Worm (Caenorhabditis elegans) whole organism, L3 larva: Measurements from ENCODE around the gene T27D12.1.

Experiments
- R02D3.7 ChIP-seq: fragments of 150-350 bp; optimal IDR thresholded peaks from 2 replicates; lab custom pipeline; 2014; ENCODE audit warnings: missing biosample characterization, missing genetic modification characterization
- ZK546.5 ChIP-seq: sonication (generic microtip); optimal IDR thresholded peaks from 2 replicates; lab custom pipeline; 2017; ENCODE audit warnings: missing biosample characterization, missing genetic modification characterization
- ama-1 ChIP-seq: fragments of 150-350 bp; optimal IDR thresholded peaks from 2 replicates; lab custom pipeline; 2018
- ceh-82 ChIP-seq: fragments of 150-350 bp; optimal IDR thresholded peaks from 2 replicates; lab custom pipeline; 2014; ENCODE audit warnings: missing biosample characterization, missing genetic modification characterization
- ceh-9 ChIP-seq: sonication (generic microtip); optimal IDR thresholded peaks from 2 replicates; lab custom pipeline; 2018; ENCODE audit warnings: missing biosample characterization, missing genetic modification characterization
- daf-12 ChIP-seq: fragments of 150-350 bp; optimal IDR thresholded peaks from 2 replicates; lab custom pipeline; 2014; ENCODE audit warnings: missing biosample characterization, missing genetic modification reagents, missing genetic modification characterization
- egl-27 ChIP-seq: sonication (generic microtip); optimal IDR thresholded peaks from 4 replicates; lab custom pipeline; 2017; ENCODE audit warnings: missing biosample characterization, missing genetic modification reagents, missing genetic modification characterization
- egl-5 ChIP-seq: fragments of 150-350 bp; optimal IDR thresholded peaks from 2 replicates; lab custom pipeline; 2017; ENCODE audit warnings: missing biosample characterization, missing genetic modification reagents, missing genetic modification characterization, inconsistent platforms
- elt-1 ChIP-seq: fragments of 150-350 bp; optimal IDR thresholded peaks from 2 replicates; lab custom pipeline; 2014; ENCODE audit warnings: missing biosample characterization, missing genetic modification characterization
- elt-2 ChIP-seq: sonication (generic microtip); optimal IDR thresholded peaks from 2 replicates; lab custom pipeline; 2016; ENCODE audit warnings: missing genetic modification reagents, mild to moderate bottlenecking, missing genetic modification characterization, missing compliant biosample characterization
- elt-3 ChIP-seq, 3 experiments: fragments of 150-350 bp in 1 of 3; sonication (generic microtip) in 2 of 3; optimal IDR thresholded peaks; 2 replicates in 2 of 3; 4 replicates in 1 of 3; lab custom pipeline; 2014 to 2017; ENCODE audit warnings: missing biosample characterization in 3 of 3, missing genetic modification characterization in 3 of 3
- eor-1 ChIP-seq, 2 experiments: fragments of 150-350 bp; optimal IDR thresholded peaks; 2 replicates each; lab custom pipeline; 2014 to 2018; ENCODE audit warnings: missing biosample characterization in 2 of 2, missing genetic modification characterization in 2 of 2
- fkh-10 ChIP-seq: sonication (generic microtip); optimal IDR thresholded peaks from 2 replicates; lab custom pipeline; 2017; ENCODE audit warnings: missing biosample characterization, missing genetic modification reagents, missing genetic modification characterization
- fkh-2 ChIP-seq: fragments of 150-350 bp; optimal IDR thresholded peaks from 2 replicates; lab custom pipeline; 2014; ENCODE audit warnings: missing biosample characterization, missing genetic modification reagents, missing genetic modification characterization
- fos-1 ChIP-seq: fragments of 150-350 bp; optimal IDR thresholded peaks from 2 replicates; lab custom pipeline; 2014; ENCODE audit warnings: missing biosample characterization, missing genetic modification characterization
- hmg-11 ChIP-seq: sonication (generic microtip); optimal IDR thresholded peaks from 2 replicates; lab custom pipeline; 2016; ENCODE audit warnings: missing genetic modification characterization, missing compliant biosample characterization
- jun-1 ChIP-seq: fragments of 150-350 bp; optimal IDR thresholded peaks from 2 replicates; lab custom pipeline; 2014; ENCODE audit warnings: missing biosample characterization, missing genetic modification reagents, missing genetic modification characterization
- lin-15B ChIP-seq: fragments of 150-350 bp; optimal IDR thresholded peaks from 2 replicates; lab custom pipeline; 2014; ENCODE audit warnings: missing biosample characterization, missing genetic modification characterization
- lin-39 ChIP-seq: fragments of 150-350 bp; optimal IDR thresholded peaks from 2 replicates; lab custom pipeline; 2018; ENCODE audit warnings: missing biosample characterization, missing genetic modification reagents, missing genetic modification characterization
- mdl-1 ChIP-seq: fragments of 150-350 bp; optimal IDR thresholded peaks from 2 replicates; lab custom pipeline; 2014; ENCODE audit warnings: missing biosample characterization, missing genetic modification characterization
- mml-1 ChIP-seq: fragments of 150-350 bp; sonication (generic microtip); optimal IDR thresholded peaks from 3 replicates; lab custom pipeline; 2014; ENCODE audit warnings: missing biosample characterization, missing genetic modification characterization
- nhr-11 ChIP-seq: fragments of 150-350 bp; optimal IDR thresholded peaks from 2 replicates; lab custom pipeline; 2014; ENCODE audit warnings: missing biosample characterization, missing genetic modification characterization
- nhr-12 ChIP-seq: fragments of 150-350 bp; optimal IDR thresholded peaks from 2 replicates; lab custom pipeline; 2014; ENCODE audit warnings: missing biosample characterization, missing genetic modification characterization
- nhr-23 ChIP-seq: fragments of 150-350 bp; optimal IDR thresholded peaks from 2 replicates; lab custom pipeline; 2014; ENCODE audit warnings: missing biosample characterization, missing genetic modification reagents, missing genetic modification characterization
- nhr-237 ChIP-seq: fragments of 150-350 bp; optimal IDR thresholded peaks from 2 replicates; lab custom pipeline; 2014; ENCODE audit warnings: missing biosample characterization, missing genetic modification characterization
- nhr-25 ChIP-seq: sonication (generic microtip); optimal IDR thresholded peaks from 2 replicates; lab custom pipeline; 2017; ENCODE audit warnings: missing biosample characterization, missing genetic modification characterization
- nhr-28 ChIP-seq: fragments of 150-350 bp; optimal IDR thresholded peaks from 2 replicates; lab custom pipeline; 2014; ENCODE audit warnings: missing biosample characterization, missing genetic modification characterization
- nhr-67 ChIP-seq: fragments of 150-350 bp; optimal IDR thresholded peaks from 2 replicates; lab custom pipeline; 2014; ENCODE audit warnings: missing biosample characterization, missing genetic modification characterization
- nhr-77 ChIP-seq: fragments of 150-350 bp; optimal IDR thresholded peaks from 2 replicates; lab custom pipeline; 2014; ENCODE audit warnings: missing biosample characterization, missing genetic modification characterization
- pha-4 ChIP-seq: fragments of 150-350 bp; optimal IDR thresholded peaks from 2 replicates; lab custom pipeline; 2014; ENCODE audit warnings: missing biosample characterization, missing genetic modification reagents, missing genetic modification characterization
- skn-1 ChIP-seq: fragments of 150-350 bp; optimal IDR thresholded peaks from 2 replicates; lab custom pipeline; 2014; ENCODE audit warnings: missing biosample characterization, missing genetic modification characterization
- tbx-2 ChIP-seq: sonication (generic microtip); optimal IDR thresholded peaks from 2 replicates; lab custom pipeline; 2016; ENCODE audit warnings: mild to moderate bottlenecking, missing genetic modification characterization, missing compliant biosample characterization
- unc-62 ChIP-seq: fragments of 150-350 bp; sonication (generic microtip); optimal IDR thresholded peaks from 4 replicates; lab custom pipeline; 2014; ENCODE audit warnings: missing biosample characterization, missing genetic modification reagents, missing genetic modification characterization
- zag-1 ChIP-seq: fragments of 150-350 bp; optimal IDR thresholded peaks from 2 replicates; lab custom pipeline; 2014; ENCODE audit warnings: missing biosample characterization, missing genetic modification characterization
- ztf-11 ChIP-seq: fragments of 150-350 bp; optimal IDR thresholded peaks from 2 replicates; lab custom pipeline; 2014; ENCODE audit warnings: missing biosample characterization, missing genetic modification characterization
- ztf-4 ChIP-seq: fragments of 150-350 bp; optimal IDR thresholded peaks from 2 replicates; lab custom pipeline; 2014; ENCODE audit warnings: missing biosample characterization, missing genetic modification characterization

The T27D12.1 gene

ce11 chrII:11813895-11814369 is 28.5 kb upstream of the T27D12.1 start, which contains the start of gene F43G6.8 (continued):
- TF ChIP-seq hmg-11 (no peak), nhr-28 (tag; lab: Kevin White, UChicago) (no peak), eor-1 (tag; optimal IDR thresholded peaks at IDR 0.05; lab: Kevin White, UChicago) (no peak), nhr-237 (tag; lab: Kevin White, UChicago) (no peak), lin-15B (tag; lab: Kevin White, UChicago) (peak; percentile 11), egl-5 (no peak), elt-3 (tag; optimal IDR thresholded peaks at IDR 0.05; lab: Kevin White, UChicago) (no peak), fkh-10 (GFP tag; lab: Kevin White, UChicago) (no peak)

DNA sequence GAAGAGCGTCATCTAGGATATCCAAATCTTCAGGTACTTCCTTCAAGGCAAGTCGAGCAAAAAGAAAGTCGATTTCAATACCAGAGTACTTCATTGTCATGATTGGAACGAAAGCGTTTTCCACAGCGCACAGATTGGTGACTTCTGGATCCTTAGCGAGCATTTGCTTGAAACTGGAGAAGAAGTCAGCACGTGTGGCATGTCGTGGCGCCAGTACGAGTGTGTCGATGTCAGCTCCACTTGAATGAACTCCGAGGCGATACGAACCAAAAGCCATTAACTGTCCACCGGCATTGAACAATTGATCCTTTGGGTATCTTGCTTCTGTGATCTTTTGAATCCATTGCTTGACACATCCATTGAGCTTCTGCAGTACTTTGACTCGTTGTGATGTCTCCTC is 26.4 kb upstream of the T27D12.1 start:
- TF ChIP-seq ama-1 (lab: Kevin White, UChicago): no peak
- no peak for TF ChIP-seq R02D3.7 (tag; lab: Kevin White, UChicago)
- no peak for TF ChIP-seq fkh-10 (GFP tag; lab: Kevin White, UChicago)
- no peak for TF ChIP-seq unc-62
- TF ChIP-seq nhr-11: no peak
- no peak for TF ChIP-seq mml-1 (tag; lab: Kevin White, UChicago)
- no peak for TF ChIP-seq elt-2
- TF ChIP-seq daf-12 (tag; lab: Kevin White, UChicago): no peak
- TF ChIP-seq ztf-11 (tag; lab: Kevin White, UChicago): no peak
- no peak for TF ChIP-seq jun-1 (tag; lab: Kevin White, UChicago)
- TF ChIP-seq ZK546.5 (tag; lab: Kevin White, UChicago): no peak
- TF ChIP-seq eor-1 (tag; optimal IDR thresholded peaks at IDR 0.05; lab: Kevin White, UChicago): no peak
- no peak for TF ChIP-seq nhr-12 (tag; lab: Kevin White, UChicago)
- no peak for TF ChIP-seq skn-1 (tag; lab: Kevin White, UChicago)
- TF ChIP-seq fkh-2 (tag; lab: Kevin White, UChicago): no peak
- TF ChIP-seq fos-1: no peak
- TF ChIP-seq nhr-25 (tag; lab: Kevin White, UChicago): no peak
- TF ChIP-seq egl-27 (tag; lab: Kevin White, UChicago): no peak
- no peak for TF ChIP-seq tbx-2 (tag; lab: Kevin White, UChicago)

DNA sequence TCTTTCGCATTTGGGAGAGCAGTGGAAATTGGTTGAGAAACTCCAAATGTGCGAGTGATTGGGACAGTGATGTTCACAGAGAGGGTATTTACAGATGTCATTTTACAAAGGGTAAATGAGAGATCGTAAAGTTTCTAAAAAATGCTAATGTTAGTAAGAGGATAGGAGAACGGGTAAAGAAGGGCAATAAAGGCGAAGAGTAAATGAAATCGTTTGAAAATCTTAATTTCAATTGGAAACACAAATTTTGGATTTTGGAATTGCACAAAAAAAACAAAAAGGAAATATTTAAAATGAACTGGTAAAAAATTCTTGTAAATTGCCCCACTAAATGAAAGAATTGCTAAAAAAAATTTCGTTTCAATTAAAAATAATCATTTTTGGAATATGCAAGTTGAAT is 25.9 kb upstream of the T27D12.1 start, which contains the start of gene pap-3:
Gene pap-3 (minus strand): TSS at position 101 of the 400 bp plus-strand sequence.
- no peak for TF ChIP-seq unc-62
- no peak for TF ChIP-seq hmg-11
- TF ChIP-seq egl-27 (tag; lab: Kevin White, UChicago): no peak
- TF ChIP-seq lin-39 (tag; lab: Kevin White, UChicago): no peak
- TF ChIP-seq elt-1: no peak
- no peak for TF ChIP-seq zag-1
- TF ChIP-seq, all 47 proteins: peak for 0

DNA sequence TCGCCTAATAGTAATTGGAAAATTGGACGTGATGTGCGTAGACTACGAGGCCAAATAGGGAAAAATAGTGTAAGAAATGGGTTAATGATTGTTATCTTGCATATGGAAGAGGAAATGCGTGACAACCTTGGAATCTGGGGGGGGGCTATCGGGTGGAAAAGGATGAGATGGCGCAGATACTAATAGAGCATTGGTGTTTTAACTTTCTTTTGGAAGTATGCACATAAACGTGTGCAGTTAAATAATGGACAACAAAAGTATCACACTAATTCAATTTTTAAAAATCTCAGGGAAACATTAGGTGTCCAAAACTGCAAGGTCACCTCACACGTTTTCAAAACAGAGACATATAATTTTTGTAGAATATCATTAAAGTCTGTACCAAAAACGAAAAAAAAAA is 22.6 kb upstream of the T27D12.1 start, which contains the start of gene Y6D1A.2:
Gene Y6D1A.2 (minus strand): TSS at position 101 of the 400 bp plus-strand sequence.
- TF ChIP-seq nhr-25 (tag; lab: Kevin White, UChicago): peak; percentile 33
- TF ChIP-seq mdl-1 (tag; lab: Kevin White, UChicago): no peak

DNA sequence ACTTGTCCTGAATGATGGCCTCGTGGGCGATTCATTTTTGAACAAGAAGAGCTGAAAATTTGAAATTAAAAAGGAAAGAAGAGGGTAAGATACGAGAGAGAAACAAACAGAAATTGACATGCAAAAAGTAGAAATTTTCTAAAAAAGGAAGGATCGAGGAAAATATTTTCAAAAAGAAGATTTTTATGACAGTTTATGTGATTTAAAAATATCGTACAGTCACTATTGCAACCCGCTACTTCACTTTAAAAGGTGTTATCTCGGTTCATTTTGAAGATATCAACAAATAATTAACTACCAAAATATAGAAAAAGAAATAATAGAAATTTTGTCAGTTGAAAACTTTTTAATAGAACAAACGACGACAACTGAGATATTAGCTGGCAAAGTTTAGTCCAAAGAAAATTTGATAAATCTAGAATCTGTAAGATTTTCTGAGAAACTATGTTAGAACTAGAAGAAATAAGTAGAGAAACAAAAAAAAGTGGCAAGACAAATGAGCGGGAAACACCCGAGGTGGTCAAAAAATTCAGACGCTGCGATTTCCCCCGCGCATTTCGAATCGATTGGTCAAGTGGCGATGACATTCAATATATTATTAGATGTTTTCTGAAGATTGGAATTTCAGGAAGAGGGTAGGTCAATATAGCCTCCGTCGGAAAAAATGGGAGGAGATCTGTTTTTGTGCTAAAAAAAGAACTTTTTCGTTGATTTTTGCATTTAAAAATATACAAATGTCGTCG is 18.7 kb upstream of the T27D12.1 start, which contains the start of gene Y6D1A.1:
Gene Y6D1A.1 (minus strand): TSS at position 51 of the 743 bp plus-strand sequence.
- TF ChIP-seq skn-1 (tag; lab: Kevin White, UChicago): no peak
- no peak for TF ChIP-seq nhr-237 (tag; lab: Kevin White, UChicago)
- TF ChIP-seq hmg-11: no peak
- no peak for TF ChIP-seq ztf-4 (tag; lab: Kevin White, UChicago)
- TF ChIP-seq ceh-9 (tag; lab: Kevin White, UChicago): no peak
- TF ChIP-seq pha-4 (tag; lab: Kevin White, UChicago): no peak
- TF ChIP-seq nhr-77 (tag; lab: Kevin White, UChicago): no peak
- TF ChIP-seq eor-1 (tag; optimal IDR thresholded peaks at IDR 0.05; lab: Kevin White, UChicago): no peak
- TF ChIP-seq nhr-23: no peak
- TF ChIP-seq nhr-67: no peak
- TF ChIP-seq ceh-82: no peak
